Fruit fly (Drosophila melanogaster) whole organism, wandering third instar larva: ENCODE data around the gene CG18258.
A peak's percentile ranks its signal among the peaks of the same experiment; 100 is the strongest.

ENCODE experiments used
- Abd-B ChIP-seq: fragments of >200 bp; optimal IDR thresholded peaks from 2 replicates; lab custom pipeline; 2017; ENCODE audit warnings: missing biosample characterization, missing genetic modification characterization
- CG32264 ChIP-seq: fragments of 200-800 bp; sonication (Bioruptor generic); optimal IDR thresholded peaks from 2 replicates; lab custom pipeline; 2016; ENCODE audit warnings: missing biosample characterization, missing genetic modification characterization
- CG9705 ChIP-seq: fragments of 200-800 bp; sonication (Bioruptor generic); optimal IDR thresholded peaks from 2 replicates; lab custom pipeline; 2018; ENCODE audit warnings: missing biosample characterization, mild to moderate bottlenecking, missing genetic modification characterization
- CrebA ChIP-seq: fragments of 200-800 bp; sonication (Bioruptor generic); optimal IDR thresholded peaks from 2 replicates; lab custom pipeline; 2016; ENCODE audit warnings: missing biosample characterization, mild to moderate bottlenecking, missing genetic modification characterization, borderline replicate concordance
- Dfd ChIP-seq: fragments of >200 bp; optimal IDR thresholded peaks from 2 replicates; lab custom pipeline; 2017; ENCODE audit warnings: missing biosample characterization, missing genetic modification characterization
- Dif ChIP-seq: fragments of 200-275, 200-300 bp; sonication (Bioruptor generic); optimal IDR thresholded peaks from 2 replicates; lab custom pipeline; 2018; ENCODE audit warnings: missing biosample characterization, missing genetic modification characterization; ENCODE audit not compliant: partially characterized antibody
- GATAd ChIP-seq: sonication (Bioruptor generic); optimal IDR thresholded peaks from 2 replicates; lab custom pipeline; 2016; ENCODE audit warnings: missing biosample characterization, missing genetic modification characterization
- HLH106 ChIP-seq: fragments of 200-800 bp; optimal IDR thresholded peaks from 3 replicates; lab custom pipeline; 2019; ENCODE audit warnings: missing biosample characterization, mild to moderate bottlenecking, missing genetic modification characterization, moderate library complexity
- Hnf4 ChIP-seq: fragments of 200-800 bp; sonication (Bioruptor generic); optimal IDR thresholded peaks from 2 replicates; lab custom pipeline; 2016; ENCODE audit warnings: missing biosample characterization, mild to moderate bottlenecking, missing genetic modification characterization
- Hr78 ChIP-seq: fragments of >200 bp; optimal IDR thresholded peaks from 2 replicates; lab custom pipeline; 2017; ENCODE audit warnings: missing biosample characterization, missing genetic modification characterization
- Hr83 ChIP-seq: fragments of 200-300 bp; sonication (Bioruptor generic); optimal IDR thresholded peaks from 2 replicates; lab custom pipeline; 2016; ENCODE audit warnings: missing biosample characterization, mild to moderate bottlenecking, missing genetic modification characterization, moderate library complexity; ENCODE audit not compliant: poor library complexity, severe bottlenecking
- Jra ChIP-seq: sonication (Bioruptor generic); optimal IDR thresholded peaks from 2 replicates; lab custom pipeline; 2016; ENCODE audit warnings: missing biosample characterization, missing genetic modification characterization
- Mio ChIP-seq: sonication (Bioruptor generic); optimal IDR thresholded peaks from 2 replicates; lab custom pipeline; 2016; ENCODE audit warnings: missing biosample characterization, missing genetic modification characterization
- Myc ChIP-seq: fragments of >200 bp; optimal IDR thresholded peaks from 2 replicates; lab custom pipeline; 2017
- N ChIP-seq: fragments of >200 bp; optimal IDR thresholded peaks from 2 replicates; lab custom pipeline; 2018; ENCODE audit warnings: missing biosample characterization, missing external identifiers, missing genetic modification characterization
- OdsH ChIP-seq: fragments of 200-800 bp; sonication (Bioruptor generic); optimal IDR thresholded peaks from 2 replicates; lab custom pipeline; 2016; ENCODE audit warnings: missing biosample characterization, mild to moderate bottlenecking, missing genetic modification characterization
- Rel ChIP-seq, 2 experiments: fragments of 200-800 bp; sonication (Bioruptor generic) in 1 of 2; optimal IDR thresholded peaks; 2 replicates in 1 of 2; 3 replicates in 1 of 2; lab custom pipeline; 2016 to 2019; ENCODE audit warnings: mild to moderate bottlenecking in 2 of 2, missing biosample characterization in 2 of 2, missing genetic modification characterization in 2 of 2, moderate library complexity in 1 of 2
- Sp1 ChIP-seq: fragments of 200-800 bp; sonication (Bioruptor generic); optimal IDR thresholded peaks from 3 replicates; lab custom pipeline; 2019; ENCODE audit warnings: missing biosample characterization, mild to moderate bottlenecking, missing genetic modification characterization, moderate library complexity
- Vsx2 ChIP-seq: fragments of 200-300, 225-300 bp; sonication (Bioruptor generic); optimal IDR thresholded peaks from 2 replicates; lab custom pipeline; 2018; ENCODE audit warnings: missing biosample characterization, missing genetic modification characterization; ENCODE audit not compliant: partially characterized antibody
- br ChIP-seq: fragments of 200-800 bp; sonication (Bioruptor generic); optimal IDR thresholded peaks from 2 replicates; lab custom pipeline; 2016; ENCODE audit warnings: missing biosample characterization, missing genetic modification characterization
- brk ChIP-seq: fragments of 200-800 bp; sonication (Bioruptor generic); optimal IDR thresholded peaks from 2 replicates; lab custom pipeline; 2016; ENCODE audit warnings: missing biosample characterization, mild to moderate bottlenecking, missing genetic modification characterization
- dl ChIP-seq, 2 experiments: fragments of 175-275, 200-275 bp in 1 of 2; fragments of 200-275 bp in 1 of 2; sonication (Bioruptor generic); optimal IDR thresholded peaks; lab custom pipeline; 2018; ENCODE audit warnings: mild to moderate bottlenecking in 2 of 2, missing biosample characterization in 2 of 2, missing genetic modification characterization in 2 of 2, moderate library complexity in 2 of 2; ENCODE audit not compliant: partially characterized antibody in 2 of 2, insufficient read depth in 1 of 2
- dmrt93B ChIP-seq: fragments of 200-800 bp; sonication (Bioruptor generic); optimal IDR thresholded peaks from 2 replicates; lab custom pipeline; 2018; ENCODE audit warnings: missing biosample characterization, mild to moderate bottlenecking, missing genetic modification characterization
- ey ChIP-seq: fragments of 200-800 bp; sonication (Bioruptor generic); optimal IDR thresholded peaks from 2 replicates; lab custom pipeline; 2016; ENCODE audit warnings: missing biosample characterization, missing genetic modification characterization
- foxo ChIP-seq, 2 experiments: fragments of 200-800 bp; sonication (Bioruptor generic); optimal IDR thresholded peaks; 2 replicates in 1 of 2; 3 replicates in 1 of 2; lab custom pipeline; 2016 to 2017; ENCODE audit warnings: missing biosample characterization in 2 of 2, missing genetic modification characterization in 2 of 2
- fru ChIP-seq: fragments of 200-800 bp; sonication (Bioruptor generic); optimal IDR thresholded peaks from 3 replicates; lab custom pipeline; 2016; ENCODE audit warnings: missing biosample characterization, mild to moderate bottlenecking, missing genetic modification characterization
- h ChIP-seq: fragments of 200-800 bp; sonication (Bioruptor generic); optimal IDR thresholded peaks from 3 replicates; lab custom pipeline; 2016; ENCODE audit warnings: missing biosample characterization, mild to moderate bottlenecking, missing genetic modification characterization
- jim ChIP-seq: fragments of 175-275, 200-325 bp; sonication (Bioruptor generic); optimal IDR thresholded peaks from 2 replicates; lab custom pipeline; 2016; ENCODE audit warnings: missing biosample characterization, mild to moderate bottlenecking, missing genetic modification characterization
- lola ChIP-seq: fragments of >200 bp; optimal IDR thresholded peaks from 2 replicates; lab custom pipeline; 2017; ENCODE audit warnings: missing biosample characterization, missing genetic modification characterization
- pan ChIP-seq: fragments of >200 bp; optimal IDR thresholded peaks from 2 replicates; lab custom pipeline; 2017
- psq ChIP-seq: fragments of 200-800 bp; sonication (Bioruptor generic); optimal IDR thresholded peaks from 3 replicates; lab custom pipeline; 2017; ENCODE audit warnings: missing biosample characterization, mild to moderate bottlenecking, missing genetic modification characterization, moderate library complexity
- rgr ChIP-seq: fragments of 200-800 bp; sonication (Bioruptor generic); optimal IDR thresholded peaks from 3 replicates; lab custom pipeline; 2016; ENCODE audit warnings: missing biosample characterization, mild to moderate bottlenecking, missing genetic modification characterization
- sage ChIP-seq: fragments of 200-800 bp; sonication (Bioruptor generic); optimal IDR thresholded peaks from 2 replicates; lab custom pipeline; 2016; ENCODE audit warnings: missing biosample characterization, mild to moderate bottlenecking, missing genetic modification characterization
- sv ChIP-seq: fragments of 200-800 bp; sonication (Bioruptor generic); optimal IDR thresholded peaks from 3 replicates; lab custom pipeline; 2016; ENCODE audit warnings: missing biosample characterization, missing genetic modification characterization
- tai ChIP-seq: sonication (Bioruptor generic); optimal IDR thresholded peaks from 2 replicates; lab custom pipeline; 2016; ENCODE audit warnings: missing biosample characterization, missing genetic modification characterization
- usp ChIP-seq: fragments of >200 bp; optimal IDR thresholded peaks from 2 replicates; lab custom pipeline; 2017; ENCODE audit warnings: missing biosample characterization, missing genetic modification characterization
- woc ChIP-seq: sonication (Bioruptor generic); optimal IDR thresholded peaks from 2 replicates; lab custom pipeline; 2016; ENCODE audit warnings: missing biosample characterization, mild to moderate bottlenecking, missing genetic modification characterization

CG18258 gene

DNA sequence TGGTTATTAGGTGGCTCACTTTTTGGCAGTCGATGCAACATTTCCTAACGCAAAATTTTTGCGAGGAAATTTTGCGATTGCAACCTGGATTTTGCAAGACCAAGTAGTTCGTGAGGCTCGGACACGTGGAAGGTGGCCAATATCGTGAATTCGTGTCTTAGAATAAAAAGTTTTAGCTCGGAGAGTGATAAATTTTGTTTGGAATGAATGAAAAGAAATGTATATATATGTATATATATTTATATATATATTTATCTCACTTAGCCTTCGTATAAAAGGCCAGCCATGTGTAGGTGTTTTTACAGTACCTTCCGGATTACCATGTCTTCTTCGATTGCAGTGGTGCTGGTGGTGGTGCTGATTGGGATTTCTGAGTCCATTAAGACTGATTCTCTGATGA, at the start of gene CG18258:
TSS of gene CG18258 (plus strand) at position 301 of the 400 bp plus-strand sequence.
- TF ChIP-seq dl (GFP tag; optimal IDR thresholded peaks at IDR 0.05; lab: Kevin White, UChicago; ENCODE audit: insufficient read depth in 1 of 2, partially characterized antibody in 2 of 2) (no peak), lola (GFP tag; lab: Kevin White, UChicago) (no peak), Myc (lab: Kevin White, UChicago) (no peak), Hr83 (no peak), foxo (GFP tag; optimal IDR thresholded peaks at IDR 0.05; lab: Kevin White, UChicago) (no peak), Jra (GFP tag; lab: Kevin White, UChicago) (no peak), h (no peak), Hnf4 (no peak), Mio (GFP tag; lab: Kevin White, UChicago) (no peak), OdsH (GFP tag; lab: Kevin White, UChicago) (no peak), CG9705 (GFP tag; lab: Kevin White, UChicago) (no peak), Abd-B (GFP tag; lab: Kevin White, UChicago) (no peak), Rel (GFP tag; optimal IDR thresholded peaks at IDR 0.05; lab: Kevin White, UChicago) (no peak), Rel (tag; optimal IDR thresholded peaks at IDR 0.05; lab: Kevin White, UChicago) (no peak), rgr (GFP tag; lab: Kevin White, UChicago) (no peak), Hr78 (GFP tag; lab: Kevin White, UChicago) (no peak), usp (GFP tag; lab: Kevin White, UChicago) (no peak), sv (GFP tag; lab: Kevin White, UChicago) (no peak), Sp1 (no peak), CG32264 (no peak)
- TF ChIP-seq, all 38 proteins: peak for 0

dm6 chrX:17162446-17163013, 49.6 kb upstream of the CG18258 start:
- TF ChIP-seq Rel (GFP tag; optimal IDR thresholded peaks at IDR 0.05; lab: Kevin White, UChicago) (no peak), Rel (tag; optimal IDR thresholded peaks at IDR 0.05; lab: Kevin White, UChicago) (peak; percentile 35), psq (no peak)

DNA sequence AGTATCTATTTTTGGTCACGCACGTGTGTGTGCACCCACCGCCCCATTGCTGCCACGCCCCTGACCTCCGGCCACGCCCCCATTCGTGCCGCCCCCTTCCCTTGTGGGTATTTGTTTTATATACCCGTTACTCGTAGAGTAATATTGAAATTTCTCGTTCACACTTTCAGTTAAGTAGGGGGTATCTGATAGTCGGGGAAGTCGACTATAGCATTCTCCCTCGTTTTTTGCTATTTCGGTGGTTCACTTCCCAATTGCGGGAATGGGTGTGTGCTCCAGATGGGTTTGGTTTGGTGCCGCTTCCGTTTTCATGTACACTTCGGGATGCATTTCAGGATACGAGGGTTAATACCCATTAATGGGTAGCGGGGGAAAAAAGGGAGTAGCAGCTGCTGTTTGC, 44.8 kb upstream of the CG18258 start:
- TF ChIP-seq dl (GFP tag; optimal IDR thresholded peaks at IDR 0.05; lab: Kevin White, UChicago; ENCODE audit: insufficient read depth in 1 of 2, partially characterized antibody in 2 of 2) (no peak), dmrt93B (no peak), Dfd (GFP tag; lab: Kevin White, UChicago) (no peak), Dif (GFP tag; lab: Kevin White, UChicago) (no peak), Abd-B (GFP tag; lab: Kevin White, UChicago) (no peak), pan (lab: Kevin White, UChicago) (no peak), sv (GFP tag; lab: Kevin White, UChicago) (no peak), lola (GFP tag; lab: Kevin White, UChicago) (no peak), fru (no peak), Sp1 (no peak), N (GFP tag; lab: Kevin White, UChicago) (no peak), brk (GFP tag; lab: Kevin White, UChicago) (no peak), tai (GFP tag; lab: Kevin White, UChicago) (no peak), Jra (GFP tag; lab: Kevin White, UChicago) (no peak), Mio (GFP tag; lab: Kevin White, UChicago) (no peak), Rel (GFP tag; optimal IDR thresholded peaks at IDR 0.05; lab: Kevin White, UChicago) (no peak), Rel (tag; optimal IDR thresholded peaks at IDR 0.05; lab: Kevin White, UChicago) (no peak)
- TF ChIP-seq, all 38 proteins: peak for 0

DNA sequence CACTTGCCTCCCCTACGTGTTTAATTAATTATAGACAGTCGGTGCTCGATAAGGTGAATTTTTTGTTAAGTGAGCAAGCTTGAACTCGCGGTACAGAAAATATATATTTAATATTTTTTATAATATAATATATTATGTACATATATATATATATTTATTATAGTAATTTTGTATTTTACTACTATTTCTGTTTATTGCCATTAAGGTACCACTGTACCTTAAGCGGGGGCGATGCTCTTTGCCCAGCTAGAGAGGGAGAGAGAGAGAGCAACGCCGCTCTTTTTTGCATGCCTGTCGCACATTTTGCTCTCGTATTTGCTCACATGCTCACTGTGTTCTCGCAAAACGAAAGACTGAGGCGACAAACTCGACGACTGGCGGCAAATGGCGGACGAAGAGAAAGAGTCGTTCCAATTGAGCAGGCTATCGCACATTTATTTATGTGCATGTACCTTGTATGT, 41.6 kb upstream of the CG18258 start:
- TF ChIP-seq lola (GFP tag; lab: Kevin White, UChicago) (no peak), sv (GFP tag; lab: Kevin White, UChicago) (no peak), OdsH (GFP tag; lab: Kevin White, UChicago) (peak; percentile 3), rgr (GFP tag; lab: Kevin White, UChicago) (peak; percentile 33), Dfd (GFP tag; lab: Kevin White, UChicago) (no peak), Hnf4 (no peak), Vsx2 (GFP tag; lab: Kevin White, UChicago) (peak; percentile 69), br (no peak), usp (GFP tag; lab: Kevin White, UChicago) (no peak), Myc (lab: Kevin White, UChicago) (no peak), HLH106 (tag; lab: Kevin White, UChicago) (peak; percentile 76), Hr78 (GFP tag; lab: Kevin White, UChicago) (no peak), tai (GFP tag; lab: Kevin White, UChicago) (no peak), CG9705 (GFP tag; lab: Kevin White, UChicago) (peak; percentile 31), woc (GFP tag; lab: Kevin White, UChicago) (no peak), Hr83 (no peak), Jra (GFP tag; lab: Kevin White, UChicago) (no peak), foxo (GFP tag; optimal IDR thresholded peaks at IDR 0.05; lab: Kevin White, UChicago) (peak in 1 of 2 experiments; percentile 57), ey (no peak), brk (GFP tag; lab: Kevin White, UChicago) (no peak), Rel (GFP tag; optimal IDR thresholded peaks at IDR 0.05; lab: Kevin White, UChicago) (no peak), Rel (tag; optimal IDR thresholded peaks at IDR 0.05; lab: Kevin White, UChicago) (peak; percentile 37), fru (peak; percentile 31), dmrt93B (peak; percentile 21), pan (lab: Kevin White, UChicago) (no peak), N (GFP tag; lab: Kevin White, UChicago) (no peak), sage (GFP tag; lab: Kevin White, UChicago) (no peak), CrebA (GFP tag; lab: Kevin White, UChicago) (peak; percentile 13), Abd-B (GFP tag; lab: Kevin White, UChicago) (no peak), dl (GFP tag; optimal IDR thresholded peaks at IDR 0.05; lab: Kevin White, UChicago; ENCODE audit: insufficient read depth in 1 of 2, partially characterized antibody in 2 of 2) (peak; percentile 75 to 87), jim (no peak), psq (peak; percentile 62), GATAd (GFP tag; lab: Kevin White, UChicago) (no peak), Mio (GFP tag; lab: Kevin White, UChicago) (no peak)
